Worm (Caenorhabditis elegans) whole organism, L3 larva: Measurements from ENCODE around the gene srw-20.

Experiments used
- R02D3.7 ChIP-seq: fragments of 150-350 bp; optimal IDR thresholded peaks from 2 replicates; lab custom pipeline; 2014; ENCODE audit warnings: missing biosample characterization, missing genetic modification characterization
- ZK546.5 ChIP-seq: sonication (generic microtip); optimal IDR thresholded peaks from 2 replicates; lab custom pipeline; 2017; ENCODE audit warnings: missing biosample characterization, missing genetic modification characterization
- aly-2 ChIP-seq: fragments of 150-350 bp; optimal IDR thresholded peaks from 2 replicates; lab custom pipeline; 2014; ENCODE audit warnings: missing biosample characterization, missing genetic modification characterization
- ceh-16 ChIP-seq: sonication (generic microtip); optimal IDR thresholded peaks from 2 replicates; lab custom pipeline; 2017; ENCODE audit warnings: missing biosample characterization, missing genetic modification characterization
- ceh-28 ChIP-seq: fragments of 150-350 bp; optimal IDR thresholded peaks from 2 replicates; lab custom pipeline; 2014; ENCODE audit warnings: missing biosample characterization, missing genetic modification reagents, missing genetic modification characterization
- ceh-82 ChIP-seq: fragments of 150-350 bp; optimal IDR thresholded peaks from 2 replicates; lab custom pipeline; 2014; ENCODE audit warnings: missing biosample characterization, missing genetic modification characterization
- ceh-9 ChIP-seq: sonication (generic microtip); optimal IDR thresholded peaks from 2 replicates; lab custom pipeline; 2018; ENCODE audit warnings: missing biosample characterization, missing genetic modification characterization
- daf-12 ChIP-seq: fragments of 150-350 bp; optimal IDR thresholded peaks from 2 replicates; lab custom pipeline; 2014; ENCODE audit warnings: missing biosample characterization, missing genetic modification reagents, missing genetic modification characterization
- egl-27 ChIP-seq: sonication (generic microtip); optimal IDR thresholded peaks from 4 replicates; lab custom pipeline; 2017; ENCODE audit warnings: missing biosample characterization, missing genetic modification reagents, missing genetic modification characterization
- elt-1 ChIP-seq: fragments of 150-350 bp; optimal IDR thresholded peaks from 2 replicates; lab custom pipeline; 2014; ENCODE audit warnings: missing biosample characterization, missing genetic modification characterization
- elt-2 ChIP-seq: sonication (generic microtip); optimal IDR thresholded peaks from 2 replicates; lab custom pipeline; 2016; ENCODE audit warnings: missing genetic modification reagents, mild to moderate bottlenecking, missing genetic modification characterization, missing compliant biosample characterization
- elt-3 ChIP-seq, 3 experiments: fragments of 150-350 bp in 1 of 3; sonication (generic microtip) in 2 of 3; optimal IDR thresholded peaks; 2 replicates in 2 of 3; 4 replicates in 1 of 3; lab custom pipeline; 2014 to 2017; ENCODE audit warnings: missing biosample characterization in 3 of 3, missing genetic modification characterization in 3 of 3
- eor-1 ChIP-seq, 2 experiments: fragments of 150-350 bp; optimal IDR thresholded peaks; 2 replicates each; lab custom pipeline; 2014 to 2018; ENCODE audit warnings: missing biosample characterization in 2 of 2, missing genetic modification characterization in 2 of 2
- jun-1 ChIP-seq: fragments of 150-350 bp; optimal IDR thresholded peaks from 2 replicates; lab custom pipeline; 2014; ENCODE audit warnings: missing biosample characterization, missing genetic modification reagents, missing genetic modification characterization
- lin-15B ChIP-seq: fragments of 150-350 bp; optimal IDR thresholded peaks from 2 replicates; lab custom pipeline; 2014; ENCODE audit warnings: missing biosample characterization, missing genetic modification characterization
- lin-39 ChIP-seq: fragments of 150-350 bp; optimal IDR thresholded peaks from 2 replicates; lab custom pipeline; 2018; ENCODE audit warnings: missing biosample characterization, missing genetic modification reagents, missing genetic modification characterization
- lsy-12 ChIP-seq: sonication (generic microtip); optimal IDR thresholded peaks from 2 replicates; lab custom pipeline; 2016; ENCODE audit warnings: mild to moderate bottlenecking, missing genetic modification characterization, missing compliant biosample characterization
- mdl-1 ChIP-seq: fragments of 150-350 bp; optimal IDR thresholded peaks from 2 replicates; lab custom pipeline; 2014; ENCODE audit warnings: missing biosample characterization, missing genetic modification characterization
- mml-1 ChIP-seq: fragments of 150-350 bp; sonication (generic microtip); optimal IDR thresholded peaks from 3 replicates; lab custom pipeline; 2014; ENCODE audit warnings: missing biosample characterization, missing genetic modification characterization
- nfya-1 ChIP-seq: sonication (generic microtip); optimal IDR thresholded peaks from 2 replicates; lab custom pipeline; 2017; ENCODE audit warnings: missing genetic modification characterization, mild to moderate bottlenecking, missing compliant biosample characterization, antibody characterized with exemption, moderate library complexity; ENCODE audit not compliant: insufficient read depth
- nhr-11 ChIP-seq: fragments of 150-350 bp; optimal IDR thresholded peaks from 2 replicates; lab custom pipeline; 2014; ENCODE audit warnings: missing biosample characterization, missing genetic modification characterization
- nhr-23 ChIP-seq: fragments of 150-350 bp; optimal IDR thresholded peaks from 2 replicates; lab custom pipeline; 2014; ENCODE audit warnings: missing biosample characterization, missing genetic modification reagents, missing genetic modification characterization
- nhr-237 ChIP-seq: fragments of 150-350 bp; optimal IDR thresholded peaks from 2 replicates; lab custom pipeline; 2014; ENCODE audit warnings: missing biosample characterization, missing genetic modification characterization
- nhr-25 ChIP-seq: sonication (generic microtip); optimal IDR thresholded peaks from 2 replicates; lab custom pipeline; 2017; ENCODE audit warnings: missing biosample characterization, missing genetic modification characterization
- nhr-67 ChIP-seq: fragments of 150-350 bp; optimal IDR thresholded peaks from 2 replicates; lab custom pipeline; 2014; ENCODE audit warnings: missing biosample characterization, missing genetic modification characterization
- nhr-76 ChIP-seq: fragments of 150-350 bp; sonication (generic microtip); optimal IDR thresholded peaks from 5 replicates; lab custom pipeline; 2014; ENCODE audit warnings: missing biosample characterization, missing genetic modification characterization
- nhr-77 ChIP-seq: fragments of 150-350 bp; optimal IDR thresholded peaks from 2 replicates; lab custom pipeline; 2014; ENCODE audit warnings: missing biosample characterization, missing genetic modification characterization
- pha-4 ChIP-seq: fragments of 150-350 bp; optimal IDR thresholded peaks from 2 replicates; lab custom pipeline; 2014; ENCODE audit warnings: missing biosample characterization, missing genetic modification reagents, missing genetic modification characterization
- pqm-1 ChIP-seq: fragments of 150-350 bp; optimal IDR thresholded peaks from 2 replicates; lab custom pipeline; 2017; ENCODE audit warnings: missing biosample characterization, missing genetic modification characterization, inconsistent platforms
- sea-2 ChIP-seq: fragments of 150-350 bp; sonication (generic microtip); optimal IDR thresholded peaks from 4 replicates; lab custom pipeline; 2014; ENCODE audit warnings: missing biosample characterization, missing genetic modification reagents, missing genetic modification characterization
- skn-1 ChIP-seq: fragments of 150-350 bp; optimal IDR thresholded peaks from 2 replicates; lab custom pipeline; 2014; ENCODE audit warnings: missing biosample characterization, missing genetic modification characterization
- snpc-4 ChIP-seq: fragments of 150-350 bp; optimal IDR thresholded peaks from 2 replicates; lab custom pipeline; 2014; ENCODE audit warnings: missing biosample characterization, missing genetic modification characterization
- tbx-2 ChIP-seq: sonication (generic microtip); optimal IDR thresholded peaks from 2 replicates; lab custom pipeline; 2016; ENCODE audit warnings: mild to moderate bottlenecking, missing genetic modification characterization, missing compliant biosample characterization
- unc-39 ChIP-seq: sonication (generic microtip); optimal IDR thresholded peaks from 4 replicates; lab custom pipeline; 2017; ENCODE audit warnings: missing biosample characterization, missing genetic modification characterization
- unc-62 ChIP-seq: fragments of 150-350 bp; sonication (generic microtip); optimal IDR thresholded peaks from 4 replicates; lab custom pipeline; 2014; ENCODE audit warnings: missing biosample characterization, missing genetic modification reagents, missing genetic modification characterization
- zag-1 ChIP-seq: fragments of 150-350 bp; optimal IDR thresholded peaks from 2 replicates; lab custom pipeline; 2014; ENCODE audit warnings: missing biosample characterization, missing genetic modification characterization
- ztf-11 ChIP-seq: fragments of 150-350 bp; optimal IDR thresholded peaks from 2 replicates; lab custom pipeline; 2014; ENCODE audit warnings: missing biosample characterization, missing genetic modification characterization

The srw-20 gene

DNA sequence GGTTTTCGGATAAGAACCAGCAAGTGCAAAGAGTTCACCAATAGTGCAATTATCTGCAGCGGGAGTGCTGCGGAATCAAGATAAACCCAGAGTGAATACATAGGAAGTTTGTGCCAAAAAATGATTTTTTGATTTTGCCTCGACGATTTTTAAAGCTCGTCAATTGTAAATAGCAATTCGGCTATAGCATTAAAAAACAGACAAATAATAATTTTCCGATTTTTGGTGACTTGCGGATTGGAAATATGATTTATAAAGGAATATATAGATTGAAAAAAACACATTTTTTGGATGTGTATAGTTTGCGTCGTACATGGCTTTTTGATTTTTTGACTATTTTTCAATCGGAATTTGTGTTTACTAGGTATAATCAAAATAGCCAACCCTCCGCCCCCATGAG is at the start of gene srw-20:
TSS of gene srw-20 (minus strand) at position 101 of the 400 bp plus-strand sequence.
- TF ChIP-seq elt-3 (tag; optimal IDR thresholded peaks at IDR 0.05; lab: Kevin White, UChicago) (no peak), nhr-237 (tag; lab: Kevin White, UChicago) (no peak), snpc-4 (no peak), jun-1 (tag; lab: Kevin White, UChicago) (no peak), R02D3.7 (tag; lab: Kevin White, UChicago) (no peak), unc-39 (tag; lab: Kevin White, UChicago) (no peak), nhr-23 (tag; lab: Kevin White, UChicago) (no peak), ceh-9 (no peak), ceh-28 (tag; lab: Kevin White, UChicago) (no peak), lsy-12 (tag; lab: Kevin White, UChicago) (no peak), aly-2 (no peak), ztf-11 (tag; lab: Kevin White, UChicago) (no peak), sea-2 (GFP tag; lab: Kevin White, UChicago) (no peak), lin-15B (no peak)

- no peak for TF ChIP-seq elt-1 (tag; lab: Kevin White, UChicago)
- TF ChIP-seq nhr-67 (tag; lab: Kevin White, UChicago): no peak
- TF ChIP-seq pha-4 (tag; lab: Kevin White, UChicago): no peak
- no peak for TF ChIP-seq zag-1 (tag; lab: Kevin White, UChicago)
- no peak for TF ChIP-seq nhr-25 (tag; lab: Kevin White, UChicago)
- no peak for TF ChIP-seq elt-2 (tag; lab: Kevin White, UChicago)
- no peak for TF ChIP-seq egl-27
- no peak for TF ChIP-seq lin-39
- TF ChIP-seq ZK546.5 (tag; lab: Kevin White, UChicago): no peak
- TF ChIP-seq nhr-77 (tag; lab: Kevin White, UChicago): no peak
- no peak for TF ChIP-seq skn-1 (tag; lab: Kevin White, UChicago)
- no peak for TF ChIP-seq daf-12 (tag; lab: Kevin White, UChicago)
- no peak for TF ChIP-seq nfya-1 (tag; lab: Kevin White, UChicago)
- TF ChIP-seq ceh-82 (tag; lab: Kevin White, UChicago): no peak
- TF ChIP-seq ceh-16 (tag; lab: Kevin White, UChicago): no peak
- TF ChIP-seq tbx-2 (tag; lab: Kevin White, UChicago): no peak
Observed at ce11 chrV:17108310-17108709, 28.6 kb upstream of the srw-20 start, which contains the start of gene ZK218.11. Gene ZK218.11, minus strand, starts transcription at chrV:17108410.

ce11 chrV:17105483-17105882 is 25.8 kb upstream of the srw-20 start, which contains the start of gene ZK218.7:
Gene ZK218.7, plus strand, starts transcription at chrV:17105783.
- no peak for TF ChIP-seq nhr-67 (tag; lab: Kevin White, UChicago)
- TF ChIP-seq nhr-76 (tag; lab: Kevin White, UChicago): no peak
- TF ChIP-seq unc-62 (GFP tag; lab: Kevin White, UChicago): no peak
- TF ChIP-seq ceh-16 (tag; lab: Kevin White, UChicago): no peak

DNA sequence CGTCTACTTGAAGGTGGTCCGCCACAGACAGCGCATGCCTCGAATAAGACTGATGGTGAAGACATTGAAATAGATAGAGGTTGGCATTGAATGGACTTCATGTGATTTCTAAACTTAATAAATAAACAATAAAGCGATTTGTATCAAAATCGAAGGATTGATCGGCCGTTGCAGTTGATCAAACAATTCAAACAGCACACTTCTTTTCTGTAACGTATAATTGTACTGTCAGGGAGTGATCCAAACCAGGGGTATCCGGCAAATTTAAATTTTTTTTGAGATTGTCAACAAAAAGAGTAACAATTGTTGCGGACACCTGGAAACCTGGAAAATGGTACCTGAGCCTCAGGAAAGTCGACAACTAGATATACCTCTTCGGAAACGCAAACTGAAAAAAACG is 24.8 kb upstream of the srw-20 start, which contains the start of gene nhr-248:
TSS of gene nhr-248 (minus strand) at position 101 of the 400 bp plus-strand sequence.
- no peak for TF ChIP-seq lsy-12 (tag; lab: Kevin White, UChicago)
- TF ChIP-seq, all 47 proteins: peak for 0

DNA sequence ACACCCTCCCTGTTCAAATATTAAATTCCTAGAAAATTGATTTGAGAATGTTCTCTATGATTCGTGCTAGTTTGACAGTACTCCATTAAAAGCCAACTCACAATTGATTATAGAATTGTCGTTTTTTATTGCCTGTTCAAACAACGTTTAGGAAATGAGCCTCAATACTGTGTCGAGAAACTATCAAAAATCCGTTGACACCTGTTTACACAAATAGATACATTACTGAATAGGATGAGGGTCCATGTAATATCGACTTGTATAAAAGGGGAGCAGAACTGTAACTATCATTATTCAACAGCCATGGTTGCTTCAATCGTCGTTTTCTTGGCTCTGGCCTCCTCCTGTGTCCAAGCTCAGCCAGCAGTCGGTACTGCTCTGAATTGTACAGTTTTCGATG is 21.1 kb upstream of the srw-20 start, which contains the start of gene ZK218.5:
TSS of gene ZK218.5 (plus strand) at position 301 of the 400 bp plus-strand sequence.
- TF ChIP-seq lsy-12 (tag; lab: Kevin White, UChicago): no peak
- no peak for TF ChIP-seq mml-1 (tag; lab: Kevin White, UChicago)
- no peak for TF ChIP-seq eor-1 (tag; optimal IDR thresholded peaks at IDR 0.05; lab: Kevin White, UChicago)
- no peak for TF ChIP-seq ceh-82 (tag; lab: Kevin White, UChicago)
- TF ChIP-seq elt-2 (tag; lab: Kevin White, UChicago): no peak
- TF ChIP-seq ceh-9: no peak
- no peak for TF ChIP-seq nfya-1 (tag; lab: Kevin White, UChicago)
- TF ChIP-seq skn-1 (tag; lab: Kevin White, UChicago): no peak
- no peak for TF ChIP-seq mdl-1 (tag; lab: Kevin White, UChicago)
- no peak for TF ChIP-seq elt-3 (tag; optimal IDR thresholded peaks at IDR 0.05; lab: Kevin White, UChicago)
- no peak for TF ChIP-seq nhr-11 (tag; lab: Kevin White, UChicago)
- no peak for TF ChIP-seq nhr-67 (tag; lab: Kevin White, UChicago)
- TF ChIP-seq pqm-1 (tag; lab: Kevin White, UChicago): no peak
